Worm (Caenorhabditis elegans): ENCODE data around the gene C26D10.6.

ce11 chrII:8359350-8359749 is 4.8 kb upstream of the C26D10.6 start, which contains the start of gene col-77:
- TF ChIP-seq dao-5 (tag; optimal IDR thresholded peaks at IDR 0.05) = no peak
- TF ChIP-seq him-1 (tag; optimal IDR thresholded peaks at IDR 0.05) = no peak
- no peak for TF ChIP-seq W03F9.2 (tag; optimal IDR thresholded peaks at IDR 0.05)

Data from whole organism, L4/young adult.